Worm (Caenorhabditis elegans) whole organism, early embryonic: Measurements from ENCODE around the gene str-139.

Source experiments
- B0310.2 ChIP-seq: sonication (generic microtip); optimal IDR thresholded peaks from 2 replicates; lab custom pipeline; 2016; ENCODE audit warnings: mild to moderate bottlenecking, missing genetic modification characterization, missing compliant biosample characterization
- F13C5.2 ChIP-seq: sonication (generic microtip); optimal IDR thresholded peaks from 2 replicates; lab custom pipeline; 2017; ENCODE audit warnings: mild to moderate bottlenecking, missing genetic modification characterization, inconsistent platforms, missing compliant biosample characterization
- aly-1 ChIP-seq: sonication (generic microtip); optimal IDR thresholded peaks from 2 replicates; lab custom pipeline; 2016; ENCODE audit warnings: missing genetic modification characterization, missing compliant biosample characterization
- ama-1 ChIP-seq: fragments of 150-350 bp; optimal IDR thresholded peaks from 2 replicates; lab custom pipeline; 2014
- ceh-13 ChIP-seq: fragments of 200-800 bp; sonication (Bioruptor generic); optimal IDR thresholded peaks from 2 replicates; lab custom pipeline; 2018; ENCODE audit warnings: mild to moderate bottlenecking, missing genetic modification characterization, missing compliant biosample characterization
- ceh-36 ChIP-seq: sonication (generic microtip); optimal IDR thresholded peaks from 2 replicates; lab custom pipeline; 2016; ENCODE audit warnings: missing genetic modification characterization, inconsistent platforms, missing compliant biosample characterization
- ets-7 ChIP-seq: sonication (generic microtip); optimal IDR thresholded peaks from 2 replicates; lab custom pipeline; 2016; ENCODE audit warnings: missing genotype, missing genetic modification characterization, missing compliant biosample characterization
- flt-1 ChIP-seq: fragments of 200-800 bp; sonication (Bioruptor generic); IDR thresholded peaks from 2 replicates; pipeline ENCODE4 v1.3.6; 2022; ENCODE audit warnings: missing genetic modification characterization, missing compliant biosample characterization
- hmbx-1 ChIP-seq: sonication (generic microtip); optimal IDR thresholded peaks from 2 replicates; lab custom pipeline; 2016; ENCODE audit warnings: mild to moderate bottlenecking, missing genetic modification characterization, missing compliant biosample characterization
- hmg-4 ChIP-seq: fragments of 200-800 bp; sonication (Bioruptor generic); optimal IDR thresholded peaks from 2 replicates; lab custom pipeline; 2018; ENCODE audit warnings: mild to moderate bottlenecking, missing genetic modification characterization, missing compliant biosample characterization
- hnd-1 ChIP-seq: sonication (generic microtip); optimal IDR thresholded peaks from 2 replicates; lab custom pipeline; 2016; ENCODE audit warnings: missing genetic modification characterization, missing compliant biosample characterization
- pes-1 ChIP-seq: fragments of 200-800 bp; sonication (Bioruptor generic); IDR thresholded peaks from 2 replicates; pipeline ENCODE4 v1.3.6; 2022; ENCODE audit warnings: missing genetic modification reagents, missing genetic modification characterization, missing compliant biosample characterization
- scrt-1 ChIP-seq: fragments of 200-800 bp; sonication (Bioruptor generic); IDR thresholded peaks from 2 replicates; pipeline ENCODE4 v1.3.6; 2022; ENCODE audit warnings: missing genetic modification characterization, missing compliant biosample characterization
- sea-1 ChIP-seq: fragments of 200-800 bp; sonication (Bioruptor generic); conservative IDR thresholded peaks from 2 replicates; pipeline ENCODE4 v1.3.6; 2022; ENCODE audit warnings: missing genetic modification characterization, missing compliant biosample characterization
- tbx-11 ChIP-seq: fragments of 200-800 bp; sonication (Bioruptor generic); IDR thresholded peaks from 2 replicates; pipeline ENCODE4 v1.3.6; 2022; ENCODE audit warnings: missing genetic modification characterization, missing compliant biosample characterization
- tbx-37 ChIP-seq: fragments of 200-800 bp; sonication (Bioruptor generic); conservative IDR thresholded peaks from 2 replicates; pipeline ENCODE4 v1.3.6; 2022; ENCODE audit warnings: missing genetic modification reagents, missing genetic modification characterization, missing compliant biosample characterization
- tra-4 ChIP-seq: sonication (generic microtip); optimal IDR thresholded peaks from 2 replicates; lab custom pipeline; 2017; ENCODE audit warnings: missing genetic modification characterization, missing compliant biosample characterization

Gene str-139

ce11 chrV:8062074-8062473 lies at the start of gene str-139:
Gene str-139, minus strand, starts transcription at chrV:8062174.
- TF ChIP-seq hnd-1 (tag; lab: Kevin White, UChicago) (no peak), aly-1 (no peak), tbx-37 (GFP tag; lab: Robert Waterston, UW) (no peak), flt-1 (GFP tag; lab: Robert Waterston, UW) (no peak), ceh-13 (GFP tag; lab: Kevin White, UChicago) (no peak)

ce11 chrV:8110816-8111215 lies 48.8 kb upstream of the str-139 start:
- TF ChIP-seq aly-1 (no peak), F13C5.2 (tag; lab: Kevin White, UChicago) (no peak), ceh-36 (tag; lab: Kevin White, UChicago) (no peak), tra-4 (no peak), sea-1 (GFP tag; lab: Robert Waterston, UW) (no peak)

- TF ChIP-seq flt-1 (GFP tag; lab: Robert Waterston, UW) (no peak), ama-1 (lab: Kevin White, UChicago) (no peak), ceh-36 (tag; lab: Kevin White, UChicago) (no peak), F13C5.2 (tag; lab: Kevin White, UChicago) (no peak), aly-1 (no peak), hnd-1 (tag; lab: Kevin White, UChicago) (no peak), B0310.2 (tag; lab: Kevin White, UChicago) (no peak), tbx-11 (GFP tag; lab: Robert Waterston, UW) (no peak), sea-1 (GFP tag; lab: Robert Waterston, UW) (no peak), scrt-1 (GFP tag; lab: Robert Waterston, UW) (no peak), pes-1 (GFP tag; lab: Robert Waterston, UW) (no peak), hmg-4 (GFP tag; lab: Kevin White, UChicago) (no peak), hmbx-1 (tag; lab: Kevin White, UChicago) (no peak), ceh-13 (GFP tag; lab: Kevin White, UChicago) (no peak), tra-4 (no peak), tbx-37 (GFP tag; lab: Robert Waterston, UW) (no peak), ets-7 (no peak)
Observed at ce11 chrV:8108670-8109069, 46.7 kb upstream of the str-139 start, which contains the start of gene myo-5. Gene myo-5, plus strand, starts transcription at chrV:8108970.

- TF ChIP-seq ets-7: no peak
- TF ChIP-seq pes-1 (GFP tag; lab: Robert Waterston, UW): no peak
- TF ChIP-seq flt-1 (GFP tag; lab: Robert Waterston, UW): no peak
- TF ChIP-seq ceh-13 (GFP tag; lab: Kevin White, UChicago): no peak
- no peak for TF ChIP-seq hmg-4 (GFP tag; lab: Kevin White, UChicago)
- TF ChIP-seq hmbx-1 (tag; lab: Kevin White, UChicago): no peak
- no peak for TF ChIP-seq tbx-37 (GFP tag; lab: Robert Waterston, UW)
- no peak for TF ChIP-seq F13C5.2 (tag; lab: Kevin White, UChicago)
- TF ChIP-seq hnd-1 (tag; lab: Kevin White, UChicago): no peak
Observed at ce11 chrV:8104473-8104872, 42.5 kb upstream of the str-139 start, which contains the start of gene srlf-16. Gene srlf-16, plus strand, starts transcription at chrV:8104773.

ce11 chrV:8102960-8103359 lies 41.0 kb upstream of the str-139 start, which contains the start of gene str-90:
Gene str-90, plus strand, starts transcription at chrV:8103260.
- TF ChIP-seq flt-1 (GFP tag; lab: Robert Waterston, UW): no peak
- TF ChIP-seq scrt-1 (GFP tag; lab: Robert Waterston, UW): no peak
- no peak for TF ChIP-seq sea-1 (GFP tag; lab: Robert Waterston, UW)
- TF ChIP-seq ceh-36 (tag; lab: Kevin White, UChicago): no peak
- TF ChIP-seq B0310.2 (tag; lab: Kevin White, UChicago): no peak
- TF ChIP-seq ets-7: no peak
- no peak for TF ChIP-seq pes-1 (GFP tag; lab: Robert Waterston, UW)
- no peak for TF ChIP-seq hmbx-1 (tag; lab: Kevin White, UChicago)
- TF ChIP-seq aly-1: no peak
- TF ChIP-seq tra-4: no peak
- no peak for TF ChIP-seq F13C5.2 (tag; lab: Kevin White, UChicago)

- TF ChIP-seq hmg-4 (GFP tag; lab: Kevin White, UChicago): no peak
- no peak for TF ChIP-seq tbx-37 (GFP tag; lab: Robert Waterston, UW)
- TF ChIP-seq ceh-36 (tag; lab: Kevin White, UChicago): no peak
Observed at ce11 chrV:8099306-8099705, 37.3 kb upstream of the str-139 start, which contains the start of gene sdz-23. Gene sdz-23, plus strand, starts transcription at chrV:8099606.

ce11 chrV:8098239-8098638 lies 36.3 kb upstream of the str-139 start, which contains the start of gene str-145:
Gene str-145, minus strand, starts transcription at chrV:8098339.
- no peak for TF ChIP-seq B0310.2 (tag; lab: Kevin White, UChicago)
- TF ChIP-seq hnd-1 (tag; lab: Kevin White, UChicago): no peak
- no peak for TF ChIP-seq tbx-11 (GFP tag; lab: Robert Waterston, UW)
- TF ChIP-seq hmg-4 (GFP tag; lab: Kevin White, UChicago): no peak
- TF ChIP-seq flt-1 (GFP tag; lab: Robert Waterston, UW): no peak
- no peak for TF ChIP-seq tra-4
- TF ChIP-seq ama-1 (lab: Kevin White, UChicago): no peak
- no peak for TF ChIP-seq F13C5.2 (tag; lab: Kevin White, UChicago)
- TF ChIP-seq ets-7: no peak
- no peak for TF ChIP-seq hmbx-1 (tag; lab: Kevin White, UChicago)
- no peak for TF ChIP-seq ceh-13 (GFP tag; lab: Kevin White, UChicago)
- no peak for TF ChIP-seq scrt-1 (GFP tag; lab: Robert Waterston, UW)
- TF ChIP-seq ceh-36 (tag; lab: Kevin White, UChicago): no peak
- no peak for TF ChIP-seq aly-1

- TF ChIP-seq pes-1 (GFP tag; lab: Robert Waterston, UW) (no peak), tbx-37 (GFP tag; lab: Robert Waterston, UW) (no peak), ama-1 (lab: Kevin White, UChicago) (no peak), sea-1 (GFP tag; lab: Robert Waterston, UW) (no peak), hmg-4 (GFP tag; lab: Kevin White, UChicago) (no peak), hnd-1 (tag; lab: Kevin White, UChicago) (no peak), tra-4 (no peak), tbx-11 (GFP tag; lab: Robert Waterston, UW) (no peak), ceh-36 (tag; lab: Kevin White, UChicago) (no peak), B0310.2 (tag; lab: Kevin White, UChicago) (no peak), hmbx-1 (tag; lab: Kevin White, UChicago) (no peak), ceh-13 (GFP tag; lab: Kevin White, UChicago) (no peak), aly-1 (no peak), flt-1 (GFP tag; lab: Robert Waterston, UW) (no peak), F13C5.2 (tag; lab: Kevin White, UChicago) (no peak), ets-7 (no peak)
Observed at ce11 chrV:8095378-8095777, 33.4 kb upstream of the str-139 start, which contains the start of gene str-146. Gene str-146, minus strand, starts transcription at chrV:8095478.
